Worm (Caenorhabditis elegans) whole organism, L1 larva: Measurements from ENCODE around the gene rhi-1.

Experiments
- C16A3.4 ChIP-seq: fragments of 150-350 bp; optimal IDR thresholded peaks from 2 replicates; lab custom pipeline; 2014; ENCODE audit warnings: missing biosample characterization, missing genetic modification characterization
- aly-2 ChIP-seq: fragments of 150-350 bp; optimal IDR thresholded peaks from 2 replicates; lab custom pipeline; 2014; ENCODE audit warnings: missing biosample characterization, missing genetic modification characterization
- ama-1 ChIP-seq: fragments of 150-350 bp; optimal IDR thresholded peaks from 2 replicates; lab custom pipeline; 2014
- blmp-1 ChIP-seq: fragments of 150-350 bp; optimal IDR thresholded peaks from 2 replicates; lab custom pipeline; 2014; ENCODE audit warnings: missing biosample characterization, missing genetic modification characterization
- ceh-8 ChIP-seq: fragments of 200-800 bp; sonication (Bioruptor generic); optimal IDR thresholded peaks from 2 replicates; lab custom pipeline; 2018; ENCODE audit warnings: mild to moderate bottlenecking, missing genetic modification characterization, moderate library complexity, missing compliant biosample characterization
- ceh-88 ChIP-seq: fragments of 200-800 bp; sonication (Bioruptor generic); IDR thresholded peaks from 2 replicates; pipeline ENCODE4 v1.3.6; 2022; ENCODE audit warnings: missing genetic modification characterization, missing compliant biosample characterization
- dpl-1 ChIP-seq, 3 experiments: fragments of 150-350 bp in 2 of 3; sonication (generic microtip) in 1 of 3; optimal IDR thresholded peaks; 2 replicates each; lab custom pipeline; 2014 to 2017; ENCODE audit warnings: missing biosample characterization in 3 of 3, missing genetic modification characterization in 3 of 3, missing genetic modification reagents in 3 of 3
- elt-2 ChIP-seq: sonication (generic microtip); optimal IDR thresholded peaks from 2 replicates; lab custom pipeline; 2016; ENCODE audit warnings: missing genetic modification characterization, mild to moderate bottlenecking, inconsistent platforms, missing compliant biosample characterization, missing genetic modification reagents
- ets-5 ChIP-seq: fragments of 200-800 bp; sonication (Bioruptor generic); IDR thresholded peaks from 2 replicates; pipeline ENCODE4 v1.3.6; 2022; ENCODE audit warnings: missing genetic modification characterization, missing compliant biosample characterization
- fos-1 ChIP-seq: fragments of 150-350 bp; optimal IDR thresholded peaks from 2 replicates; lab custom pipeline; 2014; ENCODE audit warnings: missing biosample characterization, missing genetic modification characterization
- hlh-4 ChIP-seq: sonication (generic microtip); optimal IDR thresholded peaks from 2 replicates; lab custom pipeline; 2016; ENCODE audit warnings: mild to moderate bottlenecking, missing genetic modification characterization, missing compliant biosample characterization
- hpl-2 ChIP-seq: fragments of 150-350 bp; optimal IDR thresholded peaks from 2 replicates; lab custom pipeline; 2014; ENCODE audit warnings: missing biosample characterization, missing genetic modification reagents, missing genetic modification characterization
- irx-1 ChIP-seq: sonication (generic microtip); optimal IDR thresholded peaks from 2 replicates; lab custom pipeline; 2016; ENCODE audit warnings: missing genetic modification characterization, missing compliant biosample characterization
- isw-1 ChIP-seq: fragments of 200-800 bp; sonication (Bioruptor generic); IDR thresholded peaks from 2 replicates; pipeline ENCODE4 v1.3.6; 2022; ENCODE audit warnings: missing genetic modification characterization, missing compliant biosample characterization
- lin-13 ChIP-seq: fragments of 150-350 bp; optimal IDR thresholded peaks from 2 replicates; lab custom pipeline; 2014; ENCODE audit warnings: missing biosample characterization, missing genetic modification reagents, missing genetic modification characterization
- lin-14 ChIP-seq: fragments of 200-800 bp; sonication (Bioruptor generic); optimal IDR thresholded peaks from 2 replicates; lab custom pipeline; 2018; ENCODE audit warnings: mild to moderate bottlenecking, missing genetic modification characterization, moderate library complexity, missing compliant biosample characterization
- lin-35 ChIP-seq, 2 experiments: fragments of 150-350 bp; optimal IDR thresholded peaks; 2 replicates each; lab custom pipeline; 2014; ENCODE audit warnings: missing biosample characterization in 2 of 2, missing genetic modification characterization in 2 of 2, missing genetic modification reagents in 2 of 2
- lir-3 ChIP-seq: sonication (generic microtip); optimal IDR thresholded peaks from 2 replicates; lab custom pipeline; 2016; ENCODE audit warnings: mild to moderate bottlenecking, missing genetic modification characterization, moderate library complexity, missing compliant biosample characterization; ENCODE audit not compliant: poor library complexity
- lsy-2 ChIP-seq, 2 experiments: fragments of 150-350 bp; optimal IDR thresholded peaks; 2 replicates each; lab custom pipeline; 2014; ENCODE audit warnings: missing biosample characterization in 2 of 2, missing genetic modification characterization in 2 of 2
- mab-9 ChIP-seq: fragments of 200-800 bp; sonication (Bioruptor generic); IDR thresholded peaks from 2 replicates; pipeline ENCODE4 v1.3.6; 2022; ENCODE audit warnings: missing genetic modification reagents, missing genetic modification characterization, missing compliant biosample characterization
- mdl-1 ChIP-seq, 2 experiments: fragments of 150-350 bp; optimal IDR thresholded peaks; 2 replicates each; lab custom pipeline; 2014 to 2017; ENCODE audit warnings: missing biosample characterization in 2 of 2, missing genetic modification characterization in 2 of 2, inconsistent platforms in 1 of 2
- mep-1 ChIP-seq: fragments of 150-350 bp; optimal IDR thresholded peaks from 2 replicates; lab custom pipeline; 2014; ENCODE audit warnings: missing biosample characterization, missing genetic modification characterization
- nhr-11 ChIP-seq: fragments of 150-350 bp; optimal IDR thresholded peaks from 2 replicates; lab custom pipeline; 2014; ENCODE audit warnings: missing biosample characterization, missing genetic modification characterization
- nhr-12 ChIP-seq: sonication (generic microtip); optimal IDR thresholded peaks from 2 replicates; lab custom pipeline; 2017; ENCODE audit warnings: missing biosample characterization, missing genetic modification characterization
- nhr-19 ChIP-seq: fragments of 200-800 bp; sonication (Bioruptor generic); conservative IDR thresholded peaks from 2 replicates; pipeline ENCODE4 v1.3.6; 2022; ENCODE audit warnings: missing genetic modification characterization, missing compliant biosample characterization
- nhr-20 ChIP-seq: sonication (generic microtip); optimal IDR thresholded peaks from 2 replicates; lab custom pipeline; 2016; ENCODE audit warnings: mild to moderate bottlenecking, missing genetic modification characterization, missing compliant biosample characterization
- nhr-28 ChIP-seq: fragments of 150-350 bp; optimal IDR thresholded peaks from 2 replicates; lab custom pipeline; 2014; ENCODE audit warnings: missing biosample characterization, missing genetic modification characterization
- nhr-71 ChIP-seq: sonication (generic microtip); optimal IDR thresholded peaks from 2 replicates; lab custom pipeline; 2016; ENCODE audit warnings: mild to moderate bottlenecking, missing genetic modification characterization, moderate library complexity, missing compliant biosample characterization
- nhr-76 ChIP-seq: sonication (generic microtip); optimal IDR thresholded peaks from 2 replicates; lab custom pipeline; 2017; ENCODE audit warnings: missing biosample characterization, missing genetic modification characterization
- nhr-85 ChIP-seq: sonication (generic microtip); peaks from one replicate; lab custom pipeline; 2016; ENCODE audit warnings: missing genetic modification characterization, inconsistent platforms, missing compliant biosample characterization
- nhr-90 ChIP-seq: sonication (generic microtip); optimal IDR thresholded peaks from 2 replicates; lab custom pipeline; 2016; ENCODE audit warnings: mild to moderate bottlenecking, missing genetic modification characterization, missing compliant biosample characterization; ENCODE audit not compliant: poor library complexity
- pag-3 ChIP-seq: sonication (generic microtip); optimal IDR thresholded peaks from 2 replicates; lab custom pipeline; 2017; ENCODE audit warnings: missing genetic modification characterization, mild to moderate bottlenecking, missing compliant biosample characterization, antibody characterized with exemption, borderline replicate concordance; ENCODE audit not compliant: insufficient read depth
- pax-3 ChIP-seq: fragments of 200-800 bp; sonication (Bioruptor generic); optimal IDR thresholded peaks from 2 replicates; lab custom pipeline; 2018; ENCODE audit warnings: mild to moderate bottlenecking, missing genetic modification characterization, moderate library complexity, missing compliant biosample characterization
- rnt-1 ChIP-seq: sonication (generic microtip); optimal IDR thresholded peaks from 2 replicates; lab custom pipeline; 2016; ENCODE audit warnings: mild to moderate bottlenecking, missing genetic modification characterization, moderate library complexity, missing compliant biosample characterization
- snpc-4 ChIP-seq: fragments of 150-350 bp; optimal IDR thresholded peaks from 2 replicates; lab custom pipeline; 2014; ENCODE audit warnings: missing biosample characterization, missing genetic modification characterization
- snu-23 ChIP-seq: sonication (generic microtip); optimal IDR thresholded peaks from 2 replicates; lab custom pipeline; 2016; ENCODE audit warnings: missing genetic modification characterization, missing compliant biosample characterization
- swsn-7 ChIP-seq: sonication (generic microtip); optimal IDR thresholded peaks from 2 replicates; lab custom pipeline; 2016; ENCODE audit warnings: missing genetic modification characterization, missing compliant biosample characterization
- tbx-2 ChIP-seq: sonication (generic microtip); optimal IDR thresholded peaks from 2 replicates; lab custom pipeline; 2016; ENCODE audit warnings: missing genetic modification characterization, missing compliant biosample characterization
- tlp-1 ChIP-seq: fragments of 150-350 bp; optimal IDR thresholded peaks from 2 replicates; lab custom pipeline; 2014; ENCODE audit warnings: missing biosample characterization, missing genetic modification characterization
- unc-130 ChIP-seq: fragments of 150-350 bp; optimal IDR thresholded peaks from 2 replicates; lab custom pipeline; 2017; ENCODE audit warnings: missing biosample characterization, missing genetic modification characterization, inconsistent platforms
- unc-30 ChIP-seq: sonication (generic microtip); optimal IDR thresholded peaks from 2 replicates; lab custom pipeline; 2017; ENCODE audit warnings: missing biosample characterization, missing genetic modification characterization
- unc-98 ChIP-seq: fragments of 200-800 bp; sonication (Bioruptor generic); IDR thresholded peaks from 2 replicates; pipeline ENCODE4 v1.3.6; 2022; ENCODE audit warnings: missing genetic modification characterization, missing compliant biosample characterization
- xbp-1 ChIP-seq: sonication (generic microtip); optimal IDR thresholded peaks from 2 replicates; lab custom pipeline; 2016; ENCODE audit warnings: missing genetic modification characterization, missing compliant biosample characterization
- zag-1 ChIP-seq: fragments of 150-350 bp; optimal IDR thresholded peaks from 2 replicates; lab custom pipeline; 2014; ENCODE audit warnings: missing biosample characterization, missing genetic modification characterization
- ztf-11 ChIP-seq, 2 experiments: sonication (generic microtip); optimal IDR thresholded peaks; 2 replicates each; lab custom pipeline; 2016 to 2017; ENCODE audit warnings: missing genetic modification characterization in 2 of 2, missing biosample characterization in 1 of 2, missing compliant biosample characterization in 1 of 2
- ztf-4 ChIP-seq: fragments of 150-350 bp; optimal IDR thresholded peaks from 2 replicates; lab custom pipeline; 2014; ENCODE audit warnings: missing biosample characterization, missing genetic modification characterization

rhi-1 gene

DNA sequence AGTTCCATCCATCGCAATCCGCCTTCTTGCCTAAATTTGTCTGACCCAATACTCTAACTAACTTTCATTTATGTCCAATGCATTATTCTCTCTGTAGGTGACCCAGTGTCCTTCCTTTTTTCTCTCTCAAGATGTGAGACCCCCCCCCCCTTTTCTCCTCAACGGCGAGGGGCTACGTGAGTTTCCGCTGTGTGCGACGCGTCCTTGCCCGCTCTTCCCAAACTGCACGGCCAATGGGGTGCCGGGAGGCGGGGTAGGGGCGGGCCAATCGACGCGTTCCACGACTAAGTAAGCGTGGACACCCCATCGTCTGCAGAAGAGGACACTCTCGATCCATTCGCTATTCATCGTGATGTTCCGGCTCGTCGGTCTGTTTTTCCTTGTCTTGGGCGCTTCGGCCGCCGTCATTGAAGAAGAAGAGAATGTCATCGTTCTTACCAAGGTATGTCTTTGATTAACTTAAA is 15.6 kb downstream of the rhi-1 start, which contains the start of gene pdi-2 (continued):
- TF ChIP-seq unc-98 (GFP tag; lab: Robert Waterston, UW) (no peak), unc-130 (tag; lab: Kevin White, UChicago) (no peak), xbp-1 (tag; lab: Kevin White, UChicago) (peak; percentile 100), nhr-76 (tag; lab: Kevin White, UChicago) (no peak), snpc-4 (tag; lab: Kevin White, UChicago) (no peak), zag-1 (tag; lab: Kevin White, UChicago) (no peak), unc-30 (no peak), nhr-12 (tag; lab: Kevin White, UChicago) (no peak), mep-1 (peak; percentile 79), C16A3.4 (peak; percentile 49), ceh-8 (GFP tag; lab: Kevin White, UChicago) (peak; percentile 51), dpl-1 (GFP tag; optimal IDR thresholded peaks at IDR 0.05; lab: Kevin White, UChicago) (peak; percentile 23 to 39 (median 32)), nhr-28 (no peak), ztf-4 (tag; lab: Kevin White, UChicago) (no peak), hpl-2 (GFP tag; lab: Kevin White, UChicago) (no peak)
- TF ChIP-seq, all 84 proteins: peak for 47

DNA sequence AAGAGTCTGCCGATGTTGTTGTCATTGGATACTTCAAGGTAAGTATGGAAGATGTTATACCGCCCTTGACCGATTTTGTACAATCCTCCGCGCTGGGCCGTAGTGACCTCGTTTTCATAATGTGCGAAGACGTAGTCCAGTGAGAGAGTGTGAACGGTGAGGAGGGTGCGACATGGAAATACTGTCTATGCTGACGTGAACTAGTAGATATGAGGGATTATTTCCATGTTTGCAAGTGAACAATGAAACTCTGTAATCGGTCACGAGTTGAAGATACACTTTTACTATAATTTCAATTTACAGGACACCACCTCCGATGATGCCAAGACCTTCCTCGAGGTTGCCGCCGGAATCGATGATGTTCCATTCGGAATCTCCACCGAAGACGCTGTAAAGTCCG is 16.5 kb downstream of the rhi-1 start:
- TF ChIP-seq lir-3 (tag; lab: Kevin White, UChicago) (no peak), nhr-71 (peak; percentile 32), xbp-1 (tag; lab: Kevin White, UChicago) (peak; percentile 94), lsy-2 (tag; optimal IDR thresholded peaks at IDR 0.05; lab: Kevin White, UChicago) (peak in 1 of 2 experiments; percentile 40), lin-14 (GFP tag; lab: Kevin White, UChicago) (peak; percentile 46), rnt-1 (tag; lab: Kevin White, UChicago) (peak; percentile 6), unc-30 (no peak), irx-1 (tag; lab: Kevin White, UChicago) (no peak), blmp-1 (peak; percentile 45), nhr-90 (tag; lab: Kevin White, UChicago) (peak; percentile 18), nhr-85 (peak; percentile 90), snu-23 (GFP tag; lab: Kevin White, UChicago) (peak; percentile 22), nhr-20 (tag; lab: Kevin White, UChicago) (peak; percentile 22)

DNA sequence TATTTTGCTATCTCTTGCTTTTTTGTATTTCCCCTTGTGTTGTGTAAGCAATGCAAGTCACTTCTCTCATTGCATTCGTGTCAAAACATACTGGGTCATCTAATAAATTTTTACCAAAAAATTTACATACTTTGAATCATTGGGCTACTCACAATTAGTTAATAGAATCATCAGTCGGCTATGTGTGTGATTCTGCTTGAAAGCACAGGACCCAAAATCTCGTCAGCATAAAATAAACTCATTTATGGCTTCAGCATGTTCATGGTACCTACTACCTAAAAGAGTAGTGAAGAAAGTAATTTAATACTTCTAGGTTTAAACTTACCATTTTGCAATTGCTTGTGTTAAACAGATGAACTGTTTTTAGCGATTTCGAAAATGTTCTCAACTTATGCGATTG is 18.1 kb downstream of the rhi-1 start:
- TF ChIP-seq unc-98 (GFP tag; lab: Robert Waterston, UW) (no peak), elt-2 (tag; lab: Kevin White, UChicago) (peak; percentile 17), pag-3 (tag; lab: Kevin White, UChicago) (no peak), aly-2 (tag; lab: Kevin White, UChicago) (peak; percentile 84), fos-1 (tag; lab: Kevin White, UChicago) (peak; percentile 3), xbp-1 (tag; lab: Kevin White, UChicago) (peak; percentile 4), nhr-71 (peak; percentile 40), ama-1 (lab: Kevin White, UChicago) (peak; percentile 51), nhr-19 (no peak; the same call in 1 of the 2 replicates)

DNA sequence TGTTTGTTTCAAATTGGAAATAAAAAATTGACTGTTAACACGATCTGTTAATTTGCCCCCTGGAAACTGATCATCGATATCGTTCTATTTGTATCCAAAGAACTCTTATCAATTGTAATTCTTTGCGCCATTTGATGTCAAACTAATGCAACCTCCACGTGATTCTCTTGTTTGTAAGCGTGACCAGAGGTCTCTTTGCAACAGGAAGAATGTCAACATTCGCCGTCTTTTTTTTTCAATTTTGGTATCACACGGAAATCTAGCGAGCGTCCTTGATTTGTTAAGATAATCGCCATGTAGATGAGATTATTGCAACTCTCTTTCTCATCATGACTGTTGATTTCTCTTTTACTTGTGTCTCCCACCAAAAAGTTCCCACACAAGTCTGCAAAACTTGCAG is 20.6 kb downstream of the rhi-1 start:
- TF ChIP-seq pax-3 (tag; lab: Kevin White, UChicago) (no peak), rnt-1 (tag; lab: Kevin White, UChicago) (no peak), mep-1 (peak; percentile 5), ets-5 (GFP tag; lab: Robert Waterston, UW) (no peak), tbx-2 (tag; lab: Kevin White, UChicago) (peak; percentile 74), nhr-11 (no peak), blmp-1 (peak; percentile 92), lin-13 (GFP tag; lab: Kevin White, UChicago) (peak; percentile 3), ztf-11 (tag; optimal IDR thresholded peaks at IDR 0.05; lab: Kevin White, UChicago) (no peak), swsn-7 (tag; lab: Kevin White, UChicago) (peak; percentile 12), irx-1 (tag; lab: Kevin White, UChicago) (peak; percentile 8), lin-35 (GFP tag; optimal IDR thresholded peaks at IDR 0.05; lab: Kevin White, UChicago) (peak in 1 of 2 experiments; percentile 73), mdl-1 (tag; optimal IDR thresholded peaks at IDR 0.05; lab: Kevin White, UChicago) (peak in 1 of 2 experiments; percentile 96), hlh-4 (tag; lab: Kevin White, UChicago) (no peak), nhr-20 (tag; lab: Kevin White, UChicago) (peak; percentile 96), unc-130 (tag; lab: Kevin White, UChicago) (peak; percentile 83), ceh-88 (no peak), isw-1 (no peak), mab-9 (GFP tag; lab: Robert Waterston, UW) (no peak), tlp-1 (no peak), nhr-71 (peak; percentile 83), nhr-90 (tag; lab: Kevin White, UChicago) (peak; percentile 87), nhr-76 (tag; lab: Kevin White, UChicago) (no peak), xbp-1 (tag; lab: Kevin White, UChicago) (peak; percentile 84)
